Fruit fly (Drosophila melanogaster) whole organism, embryonic: Measurements from ENCODE around the gene endos.

Experiments used
- ATbp ChIP-seq: fragments of 200-800 bp; sonication (Bioruptor generic); optimal IDR thresholded peaks from 2 replicates; lab custom pipeline; 2017; ENCODE audit warnings: missing biosample characterization, mild to moderate bottlenecking, missing genetic modification characterization, missing genetic modification reagents
- Atf-2 ChIP-seq: fragments of 200-800 bp; sonication (Bioruptor generic); optimal IDR thresholded peaks from 2 replicates; lab custom pipeline; 2016; ENCODE audit warnings: missing biosample characterization, missing genetic modification characterization
- CG10274 ChIP-seq: fragments of 200-800 bp; sonication (Bioruptor generic); optimal IDR thresholded peaks from 3 replicates; lab custom pipeline; 2017; ENCODE audit warnings: missing biosample characterization, mild to moderate bottlenecking, missing genetic modification characterization
- CG10565 ChIP-seq: fragments of 200-800 bp; sonication (Bioruptor generic); optimal IDR thresholded peaks from 3 replicates; lab custom pipeline; 2016; ENCODE audit warnings: missing biosample characterization, mild to moderate bottlenecking, missing genetic modification characterization
- CG12299 ChIP-seq: fragments of 200-800 bp; sonication (Bioruptor generic); optimal IDR thresholded peaks from 2 replicates; lab custom pipeline; 2018; ENCODE audit warnings: missing biosample characterization, mild to moderate bottlenecking, missing genetic modification characterization
- CG13287 ChIP-seq: fragments of 200-800 bp; sonication (Bioruptor generic); IDR thresholded peaks from 2 replicates; pipeline ENCODE4 v1.3.6; 2022; ENCODE audit warnings: missing biosample characterization, missing genetic modification characterization; ENCODE audit not compliant: partially characterized antibody
- CG15479 ChIP-seq: fragments of 200-800 bp; sonication (Bioruptor generic); optimal IDR thresholded peaks from 3 replicates; lab custom pipeline; 2019; ENCODE audit warnings: missing biosample characterization, mild to moderate bottlenecking, missing genetic modification characterization, moderate library complexity
- CG17385 ChIP-seq: fragments of 200-800 bp; sonication (Bioruptor generic); optimal IDR thresholded peaks from 3 replicates; lab custom pipeline; 2018; ENCODE audit warnings: missing biosample characterization, mild to moderate bottlenecking, missing genetic modification characterization
- CG17802 ChIP-seq: fragments of 200-800 bp; sonication (Bioruptor generic); optimal IDR thresholded peaks from 2 replicates; lab custom pipeline; 2018; ENCODE audit warnings: missing biosample characterization, mild to moderate bottlenecking, missing genetic modification characterization, moderate library complexity
- CG2120 ChIP-seq: fragments of 200-800 bp; sonication (Bioruptor generic); optimal IDR thresholded peaks from 3 replicates; lab custom pipeline; 2016; ENCODE audit warnings: missing biosample characterization, missing genetic modification characterization
- CG2875 ChIP-seq: fragments of 200-800 bp; sonication (Bioruptor generic); optimal IDR thresholded peaks from 2 replicates; lab custom pipeline; 2017; ENCODE audit warnings: missing biosample characterization, mild to moderate bottlenecking, missing genetic modification characterization, missing genetic modification reagents
- CG30403 ChIP-seq: fragments of 200-800 bp; sonication (Bioruptor generic); optimal IDR thresholded peaks from 3 replicates; lab custom pipeline; 2016; ENCODE audit warnings: missing biosample characterization, missing genetic modification characterization
- CG32767 ChIP-seq: fragments of 200-800 bp; sonication (Bioruptor generic); IDR thresholded peaks from 2 replicates; pipeline ENCODE4 v1.3.6; 2022; ENCODE audit warnings: missing biosample characterization, missing genetic modification characterization
- CG6791 ChIP-seq: fragments of 200-800 bp; sonication (Bioruptor generic); IDR thresholded peaks from 3 replicates; pipeline ENCODE4 v1.3.6; 2022; ENCODE audit warnings: missing biosample characterization, missing genetic modification characterization; ENCODE audit not compliant: partially characterized antibody
- CG7372 ChIP-seq: fragments of 200-800 bp; sonication (Bioruptor generic); IDR thresholded peaks from 2 replicates; pipeline ENCODE4 v1.3.6; 2022; ENCODE audit warnings: missing biosample characterization, missing genetic modification characterization
- CG7987 ChIP-seq: fragments of 200-800 bp; sonication (Bioruptor generic); optimal IDR thresholded peaks from 2 replicates; lab custom pipeline; 2018; ENCODE audit warnings: missing biosample characterization, mild to moderate bottlenecking, missing genetic modification characterization, moderate library complexity
- CG8290 ChIP-seq, 3 experiments: fragments of 200-800 bp; sonication (Bioruptor generic); optimal IDR thresholded peaks; 2 replicates each; lab custom pipeline; 2016 to 2019; ENCODE audit warnings: missing biosample characterization in 3 of 3, missing genetic modification characterization in 3 of 3, mild to moderate bottlenecking in 2 of 3, moderate library complexity in 1 of 3
- CG9817 ChIP-seq: fragments of 200-800 bp; sonication (Bioruptor generic); optimal IDR thresholded peaks from 2 replicates; lab custom pipeline; 2018; ENCODE audit warnings: missing biosample characterization, mild to moderate bottlenecking, missing genetic modification characterization, moderate library complexity
- Camta ChIP-seq: fragments of 200-800 bp; sonication (Bioruptor generic); optimal IDR thresholded peaks from 2 replicates; lab custom pipeline; 2016; ENCODE audit warnings: missing biosample characterization, missing genetic modification characterization
- D ChIP-seq, 2 experiments: fragments of 200-800 bp in 1 of 2; fragments of >200 bp in 1 of 2; sonication (Bioruptor generic) in 1 of 2; optimal IDR thresholded peaks; 2 replicates in 1 of 2; 3 replicates in 1 of 2; lab custom pipeline; 2017; ENCODE audit warnings: mild to moderate bottlenecking in 1 of 2, missing biosample characterization in 1 of 2, missing genetic modification characterization in 1 of 2, missing genetic modification reagents in 1 of 2
- Deaf1 ChIP-seq: fragments of 200-800 bp; optimal IDR thresholded peaks from 3 replicates; lab custom pipeline; 2019; ENCODE audit warnings: missing biosample characterization, mild to moderate bottlenecking, missing genetic modification characterization, moderate library complexity
- Dref ChIP-seq: fragments of 200-800 bp; sonication (Bioruptor generic); IDR thresholded peaks from 2 replicates; pipeline ENCODE4 v1.3.6; 2022; ENCODE audit warnings: missing biosample characterization, missing genetic modification characterization
- HHEX ChIP-seq: fragments of 200-800 bp; sonication (Bioruptor generic); optimal IDR thresholded peaks from 3 replicates; lab custom pipeline; 2017; ENCODE audit warnings: missing biosample characterization, mild to moderate bottlenecking, missing genetic modification characterization, missing genetic modification reagents
- Hmx ChIP-seq: fragments of 200-800 bp; sonication (Bioruptor generic); optimal IDR thresholded peaks from 2 replicates; lab custom pipeline; 2016; ENCODE audit warnings: missing biosample characterization, missing genetic modification characterization
- Lpt ChIP-seq: fragments of >200 bp; optimal IDR thresholded peaks from 2 replicates; lab custom pipeline; 2018; ENCODE audit warnings: missing biosample characterization, missing genetic modification characterization
- MESR4 ChIP-seq: fragments of 200-800 bp; sonication (Bioruptor generic); optimal IDR thresholded peaks from 2 replicates; lab custom pipeline; 2018; ENCODE audit warnings: missing biosample characterization, mild to moderate bottlenecking, missing genetic modification characterization, moderate library complexity
- Nf-YB ChIP-seq: fragments of 200-800 bp; sonication (Bioruptor generic); optimal IDR thresholded peaks from 3 replicates; lab custom pipeline; 2019; ENCODE audit warnings: missing biosample characterization, mild to moderate bottlenecking, missing genetic modification characterization, moderate library complexity
- Ptx1 ChIP-seq: fragments of 200-800 bp; sonication (Bioruptor generic); IDR thresholded peaks from 2 replicates; pipeline ENCODE4 v1.3.6; 2022; ENCODE audit warnings: missing biosample characterization, missing genetic modification characterization
- Sox100B ChIP-seq: fragments of 200-800 bp; sonication (Bioruptor generic); optimal IDR thresholded peaks from 3 replicates; lab custom pipeline; 2018; ENCODE audit warnings: missing biosample characterization, mild to moderate bottlenecking, missing genetic modification characterization
- Sry-δ ChIP-seq: fragments of 200-800 bp; sonication (Bioruptor generic); optimal IDR thresholded peaks from 2 replicates; lab custom pipeline; 2016; ENCODE audit warnings: missing biosample characterization, missing genetic modification characterization
- ac ChIP-seq: fragments of 200-800 bp; sonication (Bioruptor generic); optimal IDR thresholded peaks from 3 replicates; lab custom pipeline; 2017; ENCODE audit warnings: missing biosample characterization, mild to moderate bottlenecking, missing genetic modification characterization
- bcd ChIP-seq: fragments of 200-800 bp; sonication (Bioruptor generic); optimal IDR thresholded peaks from 2 replicates; lab custom pipeline; 2017; ENCODE audit warnings: missing biosample characterization, mild to moderate bottlenecking, missing genetic modification characterization
- esg ChIP-seq: fragments of 200-800 bp; sonication (Bioruptor generic); conservative IDR thresholded peaks from 2 replicates; pipeline ENCODE4 v1.3.6; 2022; ENCODE audit warnings: missing biosample characterization, missing genetic modification characterization
- gce ChIP-seq: fragments of 200-800 bp; sonication (Bioruptor generic); IDR thresholded peaks from 3 replicates; pipeline ENCODE4 v1.3.6; 2022; ENCODE audit warnings: missing biosample characterization, missing genetic modification characterization
- inv ChIP-seq: fragments of 200-800 bp; sonication (Bioruptor generic); IDR thresholded peaks from 2 replicates; pipeline ENCODE4 v1.3.6; 2022; ENCODE audit warnings: missing biosample characterization, missing genetic modification characterization; ENCODE audit not compliant: partially characterized antibody
- p53 ChIP-seq: fragments of 200-800 bp; sonication (Bioruptor generic); optimal IDR thresholded peaks from 2 replicates; lab custom pipeline; 2016; ENCODE audit warnings: missing biosample characterization, missing genetic modification characterization
- pum ChIP-seq: fragments of 200-800 bp; sonication (Bioruptor generic); optimal IDR thresholded peaks from 2 replicates; lab custom pipeline; 2016; ENCODE audit warnings: missing biosample characterization, missing genetic modification characterization
- sima ChIP-seq: fragments of 200-800 bp; sonication (Bioruptor generic); optimal IDR thresholded peaks from 2 replicates; lab custom pipeline; 2016; ENCODE audit warnings: missing biosample characterization, missing genetic modification characterization
- slp2 ChIP-seq: fragments of 200-800 bp; sonication (Bioruptor generic); optimal IDR thresholded peaks from 2 replicates; lab custom pipeline; 2016; ENCODE audit warnings: missing biosample characterization, missing genetic modification characterization
- sna ChIP-seq: fragments of 200-800 bp; sonication (Bioruptor generic); IDR thresholded peaks from 2 replicates; pipeline ENCODE4 v1.3.6; 2022; ENCODE audit warnings: missing biosample characterization, missing genetic modification characterization; ENCODE audit not compliant: partially characterized antibody
- ssp ChIP-seq: fragments of 200-800 bp; sonication (Bioruptor generic); IDR thresholded peaks from 2 replicates; pipeline ENCODE4 v1.3.6; 2022; ENCODE audit warnings: missing biosample characterization, missing genetic modification characterization
- stc ChIP-seq: fragments of 200-800 bp; sonication (Bioruptor generic); IDR thresholded peaks from 2 replicates; pipeline ENCODE4 v1.3.6; 2022; ENCODE audit warnings: missing biosample characterization, missing genetic modification characterization
- tll ChIP-seq, 2 experiments: fragments of 200-800 bp in 1 of 2; fragments of >200 bp in 1 of 2; sonication (Bioruptor generic) in 1 of 2; optimal IDR thresholded peaks; 2 replicates each; lab custom pipeline; 2017 to 2019; ENCODE audit warnings: missing biosample characterization in 2 of 2, missing genetic modification characterization in 2 of 2, mild to moderate bottlenecking in 1 of 2, moderate library complexity in 1 of 2
- tup ChIP-seq: fragments of 200-800 bp; sonication (Bioruptor generic); optimal IDR thresholded peaks from 2 replicates; lab custom pipeline; 2016; ENCODE audit warnings: missing biosample characterization, mild to moderate bottlenecking, missing genetic modification characterization, moderate library complexity
- unc-4 ChIP-seq: fragments of 200-800 bp; sonication (Bioruptor generic); IDR thresholded peaks from 2 replicates; pipeline ENCODE4 v1.3.6; 2022; ENCODE audit warnings: missing biosample characterization, missing genetic modification characterization; ENCODE audit not compliant: partially characterized antibody
- zen2 ChIP-seq: fragments of 200-800 bp; sonication (Bioruptor generic); IDR thresholded peaks from 3 replicates; pipeline ENCODE4 v1.3.6; 2022; ENCODE audit warnings: missing biosample characterization, missing genetic modification characterization; ENCODE audit not compliant: partially characterized antibody

endos gene

dm6 chr3L:13993742-13994719 is 37.5 kb downstream of the endos start, which contains the start of gene CtsK1 (continued):
- TF ChIP-seq stc (GFP tag; lab: Robert Waterston, UW), result peak; percentile 49; the same call in 1 of the 2 replicates
- no peak for TF ChIP-seq Atf-2
- peak; percentile 4 for TF ChIP-seq ATbp (GFP tag; lab: Kevin White, UChicago)
- TF ChIP-seq CG7987 (GFP tag; lab: Kevin White, UChicago), result no peak
- no peak for TF ChIP-seq CG9817 (tag; lab: Kevin White, UChicago)
- TF ChIP-seq CG32767 (GFP tag; lab: Robert Waterston, UW), result no peak
- TF ChIP-seq pum (GFP tag; lab: Kevin White, UChicago), result no peak
- TF ChIP-seq Lpt (GFP tag; lab: Kevin White, UChicago), result no peak
- no peak for TF ChIP-seq tll (GFP tag; optimal IDR thresholded peaks at IDR 0.05; lab: Kevin White, UChicago)
- no peak for TF ChIP-seq Nf-YB
- no peak for TF ChIP-seq Deaf1 (tag; lab: Kevin White, UChicago)
- TF ChIP-seq Ptx1 (GFP tag; lab: Robert Waterston, UW), result no peak; the same call in 1 of the 2 replicates
- TF ChIP-seq MESR4, result no peak
- no peak for TF ChIP-seq ac
- no peak for TF ChIP-seq D (optimal IDR thresholded peaks at IDR 0.05; lab: Kevin White, UChicago)
- no peak for TF ChIP-seq D (GFP tag; optimal IDR thresholded peaks at IDR 0.05; lab: Kevin White, UChicago)
- no peak for TF ChIP-seq CG12299
- TF ChIP-seq CG15479 (GFP tag; lab: Kevin White, UChicago), result no peak
- no peak for TF ChIP-seq HHEX (GFP tag; lab: Kevin White, UChicago)
- no peak for TF ChIP-seq CG17802 (tag; lab: Kevin White, UChicago)
- TF ChIP-seq esg (GFP tag; lab: Robert Waterston, UW), result 0 out of 2 replicates have a peak, but pooled peaks have one; percentile 17
- TF ChIP-seq CG17385, result peak; percentile 11
- no peak for TF ChIP-seq bcd (GFP tag; lab: Kevin White, UChicago)
- no peak for TF ChIP-seq tup (GFP tag; lab: Kevin White, UChicago)
- no peak for TF ChIP-seq CG2875 (GFP tag; lab: Kevin White, UChicago)
- TF ChIP-seq p53, result no peak
- no peak for TF ChIP-seq slp2
- peak; percentile 59 for TF ChIP-seq Dref (GFP tag; lab: Robert Waterston, UW)
- peak; percentile 47; the same call in 1 of the 2 replicates for TF ChIP-seq sna
- no peak for TF ChIP-seq Camta (GFP tag; lab: Kevin White, UChicago)
- TF ChIP-seq CG30403 (GFP tag; lab: Kevin White, UChicago), result peak; percentile 20
- peak; percentile 24 for TF ChIP-seq Sox100B (GFP tag; lab: Kevin White, UChicago)
- peak; percentile 77 for TF ChIP-seq unc-4 (GFP tag; lab: Robert Waterston, UW)
- TF ChIP-seq CG10274, result no peak
- no peak for TF ChIP-seq ssp (GFP tag; lab: Robert Waterston, UW)
- TF ChIP-seq Sry-δ, result peak; percentile 77
- peak; percentile 67 for TF ChIP-seq inv (GFP tag; lab: Robert Waterston, UW)
- no peak for TF ChIP-seq CG8290 (GFP tag; optimal IDR thresholded peaks at IDR 0.05; lab: Kevin White, UChicago)
- TF ChIP-seq CG8290 (tag; optimal IDR thresholded peaks at IDR 0.05; lab: Kevin White, UChicago), result no peak
- no peak for TF ChIP-seq CG7372 (GFP tag; lab: Robert Waterston, UW)
- TF ChIP-seq sima (GFP tag; lab: Kevin White, UChicago), result no peak
- peak; percentile 86 for TF ChIP-seq CG13287
- TF ChIP-seq Hmx (GFP tag; lab: Kevin White, UChicago), result no peak
- TF ChIP-seq CG6791 (GFP tag; lab: Robert Waterston, UW), result peak; percentile 53; the same call in 1 of the 3 replicates
- TF ChIP-seq zen2, result peak; percentile 73; the same call in 1 of the 3 replicates
- TF ChIP-seq CG2120, result peak; percentile 34
- 0 out of 3 replicates have a peak, but pooled peaks have one; percentile 27 for TF ChIP-seq gce (GFP tag; lab: Robert Waterston, UW)
- TF ChIP-seq CG10565 (GFP tag; lab: Kevin White, UChicago), result no peak
